Fruit fly (Drosophila melanogaster) whole organism, embryonic: Measurements from ENCODE around the gene Slimp.

Experiments used
- Antp ChIP-seq: fragments of 200-800 bp; sonication (Bioruptor generic); optimal IDR thresholded peaks from 3 replicates; lab custom pipeline; 2016; ENCODE audit warnings: missing biosample characterization, missing genetic modification characterization
- CG10209 ChIP-seq: fragments of 200-800 bp; sonication (Bioruptor generic); optimal IDR thresholded peaks from 3 replicates; lab custom pipeline; 2017; ENCODE audit warnings: missing biosample characterization, mild to moderate bottlenecking, missing genetic modification characterization, missing genetic modification reagents
- CG10267 ChIP-seq: fragments of 200-800 bp; sonication (Bioruptor generic); optimal IDR thresholded peaks from 2 replicates; lab custom pipeline; 2018; ENCODE audit warnings: missing biosample characterization, mild to moderate bottlenecking, missing genetic modification characterization, moderate library complexity
- CG11085 ChIP-seq: fragments of 200-800 bp; sonication (Bioruptor generic); IDR thresholded peaks from 2 replicates; pipeline ENCODE4 v1.3.6; 2022; ENCODE audit warnings: missing biosample characterization, missing genetic modification characterization
- CG11247 ChIP-seq: fragments of 200-800 bp; sonication (Bioruptor generic); IDR thresholded peaks from 2 replicates; pipeline ENCODE4 v1.3.6; 2022; ENCODE audit warnings: missing biosample characterization, missing genetic modification characterization
- CG11456 ChIP-seq: fragments of 200-800 bp; sonication (Bioruptor generic); IDR thresholded peaks from 3 replicates; pipeline ENCODE4 v1.3.6; 2022; ENCODE audit warnings: missing biosample characterization, missing genetic modification characterization
- CG12155 ChIP-seq: fragments of 200-800 bp; sonication (Bioruptor generic); optimal IDR thresholded peaks from 3 replicates; lab custom pipeline; 2016; ENCODE audit warnings: missing biosample characterization, missing genetic modification characterization
- CG12236 ChIP-seq: fragments of 200-800 bp; sonication (Bioruptor generic); optimal IDR thresholded peaks from 2 replicates; lab custom pipeline; 2016; ENCODE audit warnings: missing biosample characterization, missing genetic modification characterization
- CG13424 ChIP-seq: fragments of 200-800 bp; sonication (Bioruptor generic); optimal IDR thresholded peaks from 2 replicates; lab custom pipeline; 2019; ENCODE audit warnings: missing biosample characterization, mild to moderate bottlenecking, missing genetic modification characterization, moderate library complexity
- CG14014 ChIP-seq: fragments of 200-800 bp; sonication (Bioruptor generic); IDR thresholded peaks from 2 replicates; pipeline ENCODE4 v1.3.6; 2022; ENCODE audit warnings: missing biosample characterization, missing genetic modification characterization
- CG18476 ChIP-seq: fragments of 200-800 bp; sonication (Bioruptor generic); optimal IDR thresholded peaks from 2 replicates; lab custom pipeline; 2016; ENCODE audit warnings: missing biosample characterization, mild to moderate bottlenecking, missing genetic modification characterization
- CG31365 ChIP-seq: fragments of 200-800 bp; sonication (Bioruptor generic); optimal IDR thresholded peaks from 2 replicates; lab custom pipeline; 2018; ENCODE audit warnings: missing biosample characterization, mild to moderate bottlenecking, missing genetic modification characterization
- CG32532 ChIP-seq: fragments of 200-800 bp; sonication (Bioruptor generic); IDR thresholded peaks from 2 replicates; pipeline ENCODE4 v1.3.6; 2022; ENCODE audit warnings: missing biosample characterization, missing genetic modification characterization
- CG6683 ChIP-seq: fragments of 200-800 bp; sonication (Bioruptor generic); optimal IDR thresholded peaks from 2 replicates; lab custom pipeline; 2017; ENCODE audit warnings: missing biosample characterization, mild to moderate bottlenecking, missing genetic modification characterization, missing genetic modification reagents
- CG7556 ChIP-seq: fragments of 200-800 bp; sonication (Bioruptor generic); optimal IDR thresholded peaks from 2 replicates; lab custom pipeline; 2017; ENCODE audit warnings: missing biosample characterization, mild to moderate bottlenecking, missing genetic modification characterization
- CG7839 ChIP-seq: fragments of 200-800 bp; sonication (Bioruptor generic); optimal IDR thresholded peaks from 3 replicates; lab custom pipeline; 2018; ENCODE audit warnings: missing biosample characterization, mild to moderate bottlenecking, missing genetic modification characterization, moderate library complexity
- CG7963 ChIP-seq: fragments of 200-800 bp; sonication (Bioruptor generic); IDR thresholded peaks from 3 replicates; pipeline ENCODE4 v1.3.6; 2022; ENCODE audit warnings: missing biosample characterization, missing genetic modification characterization; ENCODE audit not compliant: partially characterized antibody
- CG7987 ChIP-seq: fragments of 200-800 bp; sonication (Bioruptor generic); optimal IDR thresholded peaks from 2 replicates; lab custom pipeline; 2018; ENCODE audit warnings: missing biosample characterization, mild to moderate bottlenecking, missing genetic modification characterization, moderate library complexity
- CG8388 ChIP-seq: fragments of 200-800 bp; sonication (Bioruptor generic); optimal IDR thresholded peaks from 2 replicates; lab custom pipeline; 2019; ENCODE audit warnings: missing biosample characterization, mild to moderate bottlenecking, missing genetic modification characterization, moderate library complexity
- Deaf1 ChIP-seq: fragments of 200-800 bp; optimal IDR thresholded peaks from 3 replicates; lab custom pipeline; 2019; ENCODE audit warnings: missing biosample characterization, mild to moderate bottlenecking, missing genetic modification characterization, moderate library complexity
- Elba2 ChIP-seq: fragments of 200-800 bp; sonication (Bioruptor generic); optimal IDR thresholded peaks from 3 replicates; lab custom pipeline; 2016; ENCODE audit warnings: missing biosample characterization, missing genetic modification characterization
- Jarid2 ChIP-seq: fragments of 200-800 bp; sonication (Bioruptor generic); optimal IDR thresholded peaks from 3 replicates; lab custom pipeline; 2017; ENCODE audit warnings: mild to moderate bottlenecking, missing biosample characterization, missing genetic modification reagents, missing genetic modification characterization
- Mad ChIP-seq: fragments of 200-800 bp; sonication (Bioruptor generic); optimal IDR thresholded peaks from 2 replicates; lab custom pipeline; 2016; ENCODE audit warnings: missing biosample characterization, missing genetic modification characterization
- NfI ChIP-seq: fragments of 200-800 bp; sonication (Bioruptor generic); optimal IDR thresholded peaks from 3 replicates; lab custom pipeline; 2018; ENCODE audit warnings: missing biosample characterization, mild to moderate bottlenecking, missing genetic modification characterization, moderate library complexity
- Oli ChIP-seq: fragments of 200-800 bp; sonication (Bioruptor generic); optimal IDR thresholded peaks from 2 replicates; lab custom pipeline; 2018; ENCODE audit warnings: missing biosample characterization, mild to moderate bottlenecking, missing genetic modification characterization, moderate library complexity
- TFAM ChIP-seq: fragments of 200-800 bp; sonication (Bioruptor generic); optimal IDR thresholded peaks from 2 replicates; lab custom pipeline; 2017; ENCODE audit warnings: missing biosample characterization, missing genetic modification characterization, inconsistent platforms
- az2 ChIP-seq: fragments of 200-800 bp; sonication (Bioruptor generic); optimal IDR thresholded peaks from 3 replicates; lab custom pipeline; 2016; ENCODE audit warnings: missing biosample characterization, missing genetic modification characterization
- bbx ChIP-seq: fragments of 200-800 bp; sonication (Bioruptor generic); IDR thresholded peaks from 2 replicates; pipeline ENCODE4 v1.3.6; 2022; ENCODE audit warnings: missing biosample characterization, missing genetic modification characterization; ENCODE audit not compliant: partially characterized antibody
- btn ChIP-seq: fragments of 200-800 bp; sonication (Bioruptor generic); optimal IDR thresholded peaks from 2 replicates; lab custom pipeline; 2016; ENCODE audit warnings: missing biosample characterization, missing genetic modification characterization
- ci ChIP-seq: fragments of 200-800 bp; sonication (Bioruptor generic); IDR thresholded peaks from 3 replicates; pipeline ENCODE4 v1.3.6; 2022; ENCODE audit warnings: missing biosample characterization, missing genetic modification characterization
- crp ChIP-seq, 2 experiments: fragments of 200-800 bp; sonication (Bioruptor generic); optimal IDR thresholded peaks; 2 replicates in 1 of 2; 3 replicates in 1 of 2; lab custom pipeline; 2017; ENCODE audit warnings: missing biosample characterization in 2 of 2, missing genetic modification characterization in 2 of 2, mild to moderate bottlenecking in 1 of 2, moderate library complexity in 1 of 2
- dimm ChIP-seq: fragments of 200-800 bp; sonication (Bioruptor generic); IDR thresholded peaks from 2 replicates; pipeline ENCODE4 v1.3.6; 2022; ENCODE audit warnings: missing biosample characterization, missing genetic modification characterization
- fd3F ChIP-seq: fragments of 200-800 bp; sonication (Bioruptor generic); optimal IDR thresholded peaks from 2 replicates; lab custom pipeline; 2018; ENCODE audit warnings: missing biosample characterization, mild to moderate bottlenecking, missing genetic modification characterization, moderate library complexity
- fd96Cb ChIP-seq: fragments of 200-800 bp; sonication (Bioruptor generic); optimal IDR thresholded peaks from 2 replicates; lab custom pipeline; 2018; ENCODE audit warnings: missing biosample characterization, mild to moderate bottlenecking, missing genetic modification characterization, moderate library complexity
- gt ChIP-seq: fragments of 200-800 bp; sonication (Bioruptor generic); IDR thresholded peaks from 2 replicates; pipeline ENCODE4 v1.3.6; 2022; ENCODE audit warnings: missing biosample characterization, missing genetic modification characterization
- her ChIP-seq: fragments of 200-800 bp; sonication (Bioruptor generic); optimal IDR thresholded peaks from 2 replicates; lab custom pipeline; 2016; ENCODE audit warnings: missing biosample characterization, missing genetic modification characterization
- jing ChIP-seq: fragments of 200-800 bp; sonication (Bioruptor generic); optimal IDR thresholded peaks from 2 replicates; lab custom pipeline; 2018; ENCODE audit warnings: missing biosample characterization, mild to moderate bottlenecking, missing genetic modification characterization
- kni ChIP-seq: fragments of 200-800 bp; sonication (Bioruptor generic); optimal IDR thresholded peaks from 3 replicates; lab custom pipeline; 2017; ENCODE audit warnings: mild to moderate bottlenecking, missing biosample characterization, missing genetic modification reagents, missing genetic modification characterization
- lilli ChIP-seq: fragments of 200-800 bp; sonication (Bioruptor generic); optimal IDR thresholded peaks from 3 replicates; lab custom pipeline; 2016; ENCODE audit warnings: missing biosample characterization, missing genetic modification characterization
- luna ChIP-seq: fragments of 200-800 bp; sonication (Bioruptor generic); optimal IDR thresholded peaks from 2 replicates; lab custom pipeline; 2016; ENCODE audit warnings: missing biosample characterization, missing genetic modification characterization
- pho ChIP-seq: fragments of 200-800 bp; sonication (Bioruptor generic); optimal IDR thresholded peaks from 2 replicates; lab custom pipeline; 2016; ENCODE audit warnings: missing biosample characterization, missing genetic modification characterization
- phol ChIP-seq: fragments of 200-800 bp; sonication (Bioruptor generic); optimal IDR thresholded peaks from 3 replicates; lab custom pipeline; 2018; ENCODE audit warnings: missing biosample characterization, mild to moderate bottlenecking, missing genetic modification characterization, moderate library complexity
- ro ChIP-seq: fragments of 200-800 bp; sonication (Bioruptor generic); IDR thresholded peaks from 2 replicates; pipeline ENCODE4 v1.3.6; 2022; ENCODE audit warnings: missing biosample characterization, missing genetic modification characterization
- run ChIP-seq: fragments of 200-800 bp; sonication (Bioruptor generic); optimal IDR thresholded peaks from 3 replicates; lab custom pipeline; 2018; ENCODE audit warnings: missing biosample characterization, mild to moderate bottlenecking, missing genetic modification characterization
- sc ChIP-seq, 3 experiments: fragments of >200 bp in 2 of 3; fragments of 200-800 bp in 1 of 3; sonication (Bioruptor generic) in 1 of 3; optimal IDR thresholded peaks; 2 replicates in 2 of 3; 3 replicates in 1 of 3; lab custom pipeline; 2017; ENCODE audit warnings: mild to moderate bottlenecking in 1 of 3, missing biosample characterization in 1 of 3, missing genetic modification characterization in 1 of 3, missing genetic modification reagents in 1 of 3
- sens ChIP-seq: fragments of 200-800 bp; sonication (Bioruptor generic); peaks from one replicate; lab custom pipeline; 2016; ENCODE audit warnings: missing biosample characterization, missing genetic modification characterization
- usp ChIP-seq: fragments of >200 bp; optimal IDR thresholded peaks from 2 replicates; lab custom pipeline; 2017; ENCODE audit warnings: missing biosample characterization, missing genetic modification characterization
- yki ChIP-seq: fragments of >200 bp; optimal IDR thresholded peaks from 3 replicates; lab custom pipeline; 2018

Gene Slimp

DNA sequence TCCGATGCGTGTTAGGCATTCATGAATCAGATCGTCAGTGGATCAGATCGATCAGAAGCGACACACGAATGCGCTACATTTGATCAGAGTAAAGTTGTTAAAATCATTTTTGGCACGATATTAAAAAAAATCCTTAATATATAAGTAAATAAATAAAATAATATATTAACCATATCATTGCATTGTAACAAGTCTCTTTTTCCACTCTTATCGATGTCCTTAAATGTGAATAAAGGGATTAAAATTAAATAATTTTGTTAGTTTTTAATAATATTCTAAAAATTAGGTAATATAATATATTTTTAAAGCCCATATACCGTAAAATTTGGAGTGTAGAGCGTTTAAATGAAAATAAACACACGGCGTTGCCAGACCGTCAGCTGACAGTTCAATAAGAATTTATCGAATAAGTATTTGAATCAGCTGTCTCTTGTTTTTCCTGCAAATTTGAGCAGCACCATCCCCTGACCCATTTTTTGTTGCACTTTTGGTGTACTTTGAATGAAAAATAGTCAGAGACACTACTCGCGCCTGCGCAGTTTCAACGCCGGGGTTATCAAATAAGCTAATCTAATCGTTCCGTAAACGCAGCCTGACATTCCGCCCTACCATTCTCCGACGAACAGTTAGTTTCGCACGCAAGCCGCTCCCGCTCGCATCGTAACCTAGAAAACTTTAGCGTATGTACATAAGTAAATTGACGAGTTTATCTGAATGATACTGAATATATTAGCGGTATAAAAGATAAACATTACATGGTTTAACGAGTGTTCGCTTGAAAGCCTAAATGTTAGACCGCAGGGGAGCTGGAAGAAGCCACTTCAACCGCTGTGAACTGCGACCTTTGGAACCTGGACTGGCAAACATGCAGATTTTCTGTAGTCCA is 3.4 kb upstream of the Slimp start, which contains the start of the genes p38a and CG6178 (continued):
- TF ChIP-seq fd96Cb (tag; lab: Kevin White, UChicago) (peak; percentile 98), Jarid2 (GFP tag; lab: Kevin White, UChicago) (peak; percentile 86), CG10209 (GFP tag; lab: Kevin White, UChicago) (peak; percentile 98), phol (tag; lab: Kevin White, UChicago) (peak; percentile 98), NfI (GFP tag; lab: Kevin White, UChicago) (peak; percentile 98), pho (peak; percentile 55), CG7963 (GFP tag; lab: Robert Waterston, UW) (no peak), luna (GFP tag; lab: Kevin White, UChicago) (no peak), jing (GFP tag; lab: Kevin White, UChicago) (peak; percentile 82), CG13424 (tag; lab: Kevin White, UChicago) (peak; percentile 99), CG10267 (tag; lab: Kevin White, UChicago) (peak; percentile 94), her (GFP tag; lab: Kevin White, UChicago) (no peak), CG7556 (peak; percentile 97), Mad (GFP tag; lab: Kevin White, UChicago) (peak; percentile 73), TFAM (GFP tag; lab: Kevin White, UChicago) (no peak), ci (GFP tag; lab: Robert Waterston, UW) (peak; percentile 89), CG12236 (GFP tag; lab: Kevin White, UChicago) (no peak), run (peak; percentile 96), Deaf1 (tag; lab: Kevin White, UChicago) (peak; percentile 89), CG7839 (tag; lab: Kevin White, UChicago) (peak; percentile 99), bbx (no peak; the same call in 1 of the 2 replicates), gt (GFP tag; lab: Robert Waterston, UW) (peak; percentile 86), Oli (tag; lab: Kevin White, UChicago) (peak; percentile 99), Antp (GFP tag; lab: Kevin White, UChicago) (peak; percentile 51), CG11085 (GFP tag; lab: Robert Waterston, UW) (peak; percentile 97), lilli (GFP tag; lab: Kevin White, UChicago) (peak; percentile 73), Elba2 (peak; percentile 89), dimm (peak; percentile 88), az2 (GFP tag; lab: Kevin White, UChicago) (peak; percentile 93), CG32532 (peak; percentile 98), crp (GFP tag; optimal IDR thresholded peaks at IDR 0.05; lab: Kevin White, UChicago) (peak; percentile 39 to 89), sens (GFP tag; lab: Kevin White, UChicago) (peak; percentile 82), sc (optimal IDR thresholded peaks at IDR 0.05; lab: Kevin White, UChicago) (no peak), sc (GFP tag; optimal IDR thresholded peaks at IDR 0.05; lab: Kevin White, UChicago) (peak; percentile 94), CG31365 (tag; lab: Kevin White, UChicago) (peak; percentile 9), fd3F (GFP tag; lab: Kevin White, UChicago) (peak; percentile 98), CG6683 (GFP tag; lab: Kevin White, UChicago) (peak; percentile 95), kni (GFP tag; lab: Kevin White, UChicago) (no peak), ro (GFP tag; lab: Robert Waterston, UW) (peak; percentile 92), CG7987 (GFP tag; lab: Kevin White, UChicago) (peak; percentile 89), usp (GFP tag; lab: Kevin White, UChicago) (no peak), CG18476 (GFP tag; lab: Kevin White, UChicago) (peak; percentile 83), CG11456 (GFP tag; lab: Robert Waterston, UW) (peak; percentile 96), CG11247 (GFP tag; lab: Robert Waterston, UW) (peak; percentile 95), CG14014 (GFP tag; lab: Robert Waterston, UW) (peak; percentile 97), yki (lab: Kevin White, UChicago) (no peak), btn (GFP tag; lab: Kevin White, UChicago) (no peak), CG8388 (peak; percentile 97), CG12155 (GFP tag; lab: Kevin White, UChicago) (peak; percentile 91)
